Worm (Caenorhabditis elegans) whole organism, L3 larva: ENCODE measurements around the gene Y49F6B.14.

Experiments
- R02D3.7 ChIP-seq: fragments of 150-350 bp; optimal IDR thresholded peaks from 2 replicates; lab custom pipeline; 2014; ENCODE audit warnings: missing biosample characterization, missing genetic modification characterization
- ZK546.5 ChIP-seq: sonication (generic microtip); optimal IDR thresholded peaks from 2 replicates; lab custom pipeline; 2017; ENCODE audit warnings: missing biosample characterization, missing genetic modification characterization
- aly-2 ChIP-seq: fragments of 150-350 bp; optimal IDR thresholded peaks from 2 replicates; lab custom pipeline; 2014; ENCODE audit warnings: missing biosample characterization, missing genetic modification characterization
- ama-1 ChIP-seq: fragments of 150-350 bp; optimal IDR thresholded peaks from 2 replicates; lab custom pipeline; 2018
- ceh-16 ChIP-seq: sonication (generic microtip); optimal IDR thresholded peaks from 2 replicates; lab custom pipeline; 2017; ENCODE audit warnings: missing biosample characterization, missing genetic modification characterization
- ceh-28 ChIP-seq: fragments of 150-350 bp; optimal IDR thresholded peaks from 2 replicates; lab custom pipeline; 2014; ENCODE audit warnings: missing biosample characterization, missing genetic modification reagents, missing genetic modification characterization
- ceh-82 ChIP-seq: fragments of 150-350 bp; optimal IDR thresholded peaks from 2 replicates; lab custom pipeline; 2014; ENCODE audit warnings: missing biosample characterization, missing genetic modification characterization
- ceh-9 ChIP-seq: sonication (generic microtip); optimal IDR thresholded peaks from 2 replicates; lab custom pipeline; 2018; ENCODE audit warnings: missing biosample characterization, missing genetic modification characterization
- daf-12 ChIP-seq: fragments of 150-350 bp; optimal IDR thresholded peaks from 2 replicates; lab custom pipeline; 2014; ENCODE audit warnings: missing biosample characterization, missing genetic modification reagents, missing genetic modification characterization
- egl-27 ChIP-seq: sonication (generic microtip); optimal IDR thresholded peaks from 4 replicates; lab custom pipeline; 2017; ENCODE audit warnings: missing biosample characterization, missing genetic modification reagents, missing genetic modification characterization
- egl-5 ChIP-seq: fragments of 150-350 bp; optimal IDR thresholded peaks from 2 replicates; lab custom pipeline; 2017; ENCODE audit warnings: missing biosample characterization, missing genetic modification reagents, missing genetic modification characterization, inconsistent platforms
- elt-1 ChIP-seq: fragments of 150-350 bp; optimal IDR thresholded peaks from 2 replicates; lab custom pipeline; 2014; ENCODE audit warnings: missing biosample characterization, missing genetic modification characterization
- elt-2 ChIP-seq: sonication (generic microtip); optimal IDR thresholded peaks from 2 replicates; lab custom pipeline; 2016; ENCODE audit warnings: missing genetic modification reagents, mild to moderate bottlenecking, missing genetic modification characterization, missing compliant biosample characterization
- elt-3 ChIP-seq, 3 experiments: fragments of 150-350 bp in 1 of 3; sonication (generic microtip) in 2 of 3; optimal IDR thresholded peaks; 2 replicates in 2 of 3; 4 replicates in 1 of 3; lab custom pipeline; 2014 to 2017; ENCODE audit warnings: missing biosample characterization in 3 of 3, missing genetic modification characterization in 3 of 3
- eor-1 ChIP-seq, 2 experiments: fragments of 150-350 bp; optimal IDR thresholded peaks; 2 replicates each; lab custom pipeline; 2014 to 2018; ENCODE audit warnings: missing biosample characterization in 2 of 2, missing genetic modification characterization in 2 of 2
- fkh-10 ChIP-seq: sonication (generic microtip); optimal IDR thresholded peaks from 2 replicates; lab custom pipeline; 2017; ENCODE audit warnings: missing biosample characterization, missing genetic modification reagents, missing genetic modification characterization
- fkh-2 ChIP-seq: fragments of 150-350 bp; optimal IDR thresholded peaks from 2 replicates; lab custom pipeline; 2014; ENCODE audit warnings: missing biosample characterization, missing genetic modification reagents, missing genetic modification characterization
- fos-1 ChIP-seq: fragments of 150-350 bp; optimal IDR thresholded peaks from 2 replicates; lab custom pipeline; 2014; ENCODE audit warnings: missing biosample characterization, missing genetic modification characterization
- hmg-11 ChIP-seq: sonication (generic microtip); optimal IDR thresholded peaks from 2 replicates; lab custom pipeline; 2016; ENCODE audit warnings: missing genetic modification characterization, missing compliant biosample characterization
- jun-1 ChIP-seq: fragments of 150-350 bp; optimal IDR thresholded peaks from 2 replicates; lab custom pipeline; 2014; ENCODE audit warnings: missing biosample characterization, missing genetic modification reagents, missing genetic modification characterization
- lin-15B ChIP-seq: fragments of 150-350 bp; optimal IDR thresholded peaks from 2 replicates; lab custom pipeline; 2014; ENCODE audit warnings: missing biosample characterization, missing genetic modification characterization
- lin-39 ChIP-seq: fragments of 150-350 bp; optimal IDR thresholded peaks from 2 replicates; lab custom pipeline; 2018; ENCODE audit warnings: missing biosample characterization, missing genetic modification reagents, missing genetic modification characterization
- lsy-12 ChIP-seq: sonication (generic microtip); optimal IDR thresholded peaks from 2 replicates; lab custom pipeline; 2016; ENCODE audit warnings: mild to moderate bottlenecking, missing genetic modification characterization, missing compliant biosample characterization
- mdl-1 ChIP-seq: fragments of 150-350 bp; optimal IDR thresholded peaks from 2 replicates; lab custom pipeline; 2014; ENCODE audit warnings: missing biosample characterization, missing genetic modification characterization
- mml-1 ChIP-seq: fragments of 150-350 bp; sonication (generic microtip); optimal IDR thresholded peaks from 3 replicates; lab custom pipeline; 2014; ENCODE audit warnings: missing biosample characterization, missing genetic modification characterization
- nfya-1 ChIP-seq: sonication (generic microtip); optimal IDR thresholded peaks from 2 replicates; lab custom pipeline; 2017; ENCODE audit warnings: missing genetic modification characterization, mild to moderate bottlenecking, missing compliant biosample characterization, antibody characterized with exemption, moderate library complexity; ENCODE audit not compliant: insufficient read depth
- nhr-11 ChIP-seq: fragments of 150-350 bp; optimal IDR thresholded peaks from 2 replicates; lab custom pipeline; 2014; ENCODE audit warnings: missing biosample characterization, missing genetic modification characterization
- nhr-12 ChIP-seq: fragments of 150-350 bp; optimal IDR thresholded peaks from 2 replicates; lab custom pipeline; 2014; ENCODE audit warnings: missing biosample characterization, missing genetic modification characterization
- nhr-23 ChIP-seq: fragments of 150-350 bp; optimal IDR thresholded peaks from 2 replicates; lab custom pipeline; 2014; ENCODE audit warnings: missing biosample characterization, missing genetic modification reagents, missing genetic modification characterization
- nhr-237 ChIP-seq: fragments of 150-350 bp; optimal IDR thresholded peaks from 2 replicates; lab custom pipeline; 2014; ENCODE audit warnings: missing biosample characterization, missing genetic modification characterization
- nhr-25 ChIP-seq: sonication (generic microtip); optimal IDR thresholded peaks from 2 replicates; lab custom pipeline; 2017; ENCODE audit warnings: missing biosample characterization, missing genetic modification characterization
- nhr-28 ChIP-seq: fragments of 150-350 bp; optimal IDR thresholded peaks from 2 replicates; lab custom pipeline; 2014; ENCODE audit warnings: missing biosample characterization, missing genetic modification characterization
- nhr-43 ChIP-seq: sonication (generic microtip); optimal IDR thresholded peaks from 2 replicates; lab custom pipeline; 2016; ENCODE audit warnings: mild to moderate bottlenecking, missing genetic modification characterization, missing compliant biosample characterization; ENCODE audit not compliant: poor library complexity, severe bottlenecking
- nhr-67 ChIP-seq: fragments of 150-350 bp; optimal IDR thresholded peaks from 2 replicates; lab custom pipeline; 2014; ENCODE audit warnings: missing biosample characterization, missing genetic modification characterization
- nhr-76 ChIP-seq: fragments of 150-350 bp; sonication (generic microtip); optimal IDR thresholded peaks from 5 replicates; lab custom pipeline; 2014; ENCODE audit warnings: missing biosample characterization, missing genetic modification characterization
- nhr-77 ChIP-seq: fragments of 150-350 bp; optimal IDR thresholded peaks from 2 replicates; lab custom pipeline; 2014; ENCODE audit warnings: missing biosample characterization, missing genetic modification characterization
- pha-4 ChIP-seq: fragments of 150-350 bp; optimal IDR thresholded peaks from 2 replicates; lab custom pipeline; 2014; ENCODE audit warnings: missing biosample characterization, missing genetic modification reagents, missing genetic modification characterization
- pqm-1 ChIP-seq: fragments of 150-350 bp; optimal IDR thresholded peaks from 2 replicates; lab custom pipeline; 2017; ENCODE audit warnings: missing biosample characterization, missing genetic modification characterization, inconsistent platforms
- sea-2 ChIP-seq: fragments of 150-350 bp; sonication (generic microtip); optimal IDR thresholded peaks from 4 replicates; lab custom pipeline; 2014; ENCODE audit warnings: missing biosample characterization, missing genetic modification reagents, missing genetic modification characterization
- skn-1 ChIP-seq: fragments of 150-350 bp; optimal IDR thresholded peaks from 2 replicates; lab custom pipeline; 2014; ENCODE audit warnings: missing biosample characterization, missing genetic modification characterization
- snpc-4 ChIP-seq: fragments of 150-350 bp; optimal IDR thresholded peaks from 2 replicates; lab custom pipeline; 2014; ENCODE audit warnings: missing biosample characterization, missing genetic modification characterization
- tbx-2 ChIP-seq: sonication (generic microtip); optimal IDR thresholded peaks from 2 replicates; lab custom pipeline; 2016; ENCODE audit warnings: mild to moderate bottlenecking, missing genetic modification characterization, missing compliant biosample characterization
- unc-39 ChIP-seq: sonication (generic microtip); optimal IDR thresholded peaks from 4 replicates; lab custom pipeline; 2017; ENCODE audit warnings: missing biosample characterization, missing genetic modification characterization
- unc-62 ChIP-seq: fragments of 150-350 bp; sonication (generic microtip); optimal IDR thresholded peaks from 4 replicates; lab custom pipeline; 2014; ENCODE audit warnings: missing biosample characterization, missing genetic modification reagents, missing genetic modification characterization
- zag-1 ChIP-seq: fragments of 150-350 bp; optimal IDR thresholded peaks from 2 replicates; lab custom pipeline; 2014; ENCODE audit warnings: missing biosample characterization, missing genetic modification characterization
- ztf-11 ChIP-seq: fragments of 150-350 bp; optimal IDR thresholded peaks from 2 replicates; lab custom pipeline; 2014; ENCODE audit warnings: missing biosample characterization, missing genetic modification characterization
- ztf-4 ChIP-seq: fragments of 150-350 bp; optimal IDR thresholded peaks from 2 replicates; lab custom pipeline; 2014; ENCODE audit warnings: missing biosample characterization, missing genetic modification characterization

Y49F6B.14 gene

DNA sequence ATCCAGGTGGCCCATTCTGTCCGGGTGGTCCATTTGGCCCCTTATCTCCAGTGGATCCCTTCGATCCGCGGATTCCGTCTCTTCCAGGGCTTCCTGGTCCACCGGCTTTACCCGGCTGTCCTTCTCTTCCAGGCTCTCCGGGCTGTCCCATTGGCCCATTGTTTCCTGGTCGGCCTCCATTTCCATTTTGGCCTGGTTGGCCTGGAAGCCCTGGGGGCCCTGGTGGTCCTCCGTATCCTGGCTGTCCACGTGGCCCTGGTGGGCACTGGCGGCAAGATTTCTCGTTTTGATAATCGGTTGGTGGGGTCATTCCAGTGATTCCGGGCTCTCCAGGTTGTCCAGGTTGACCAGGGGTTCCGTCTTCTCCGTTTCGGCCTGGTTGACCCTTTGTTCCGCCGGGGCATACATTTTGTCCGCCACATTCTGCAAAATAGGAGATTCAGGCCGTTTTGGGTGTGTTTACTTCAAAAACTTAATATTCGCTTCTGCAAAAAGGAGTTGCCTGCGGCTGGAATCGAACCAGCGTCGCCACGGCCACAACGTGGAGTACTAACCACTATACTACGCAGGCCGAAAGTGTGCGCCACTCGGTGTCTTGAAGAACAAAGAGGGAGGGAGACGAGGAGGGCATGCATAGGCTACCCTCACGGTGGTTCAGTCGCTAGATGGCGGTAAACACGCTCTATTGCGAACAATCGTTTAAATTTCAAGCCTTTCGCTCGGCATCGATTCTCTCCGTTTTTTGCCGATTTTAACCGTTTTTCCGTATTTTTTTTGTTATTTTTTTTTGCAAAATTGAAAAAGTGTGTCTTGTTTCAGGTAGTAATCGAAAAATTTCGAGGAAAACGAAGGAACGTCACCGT lies 5.9 kb upstream of the Y49F6B.14 start, which contains the start of gene W09G10.9 (continued):
- TF ChIP-seq elt-1 (tag; lab: Kevin White, UChicago), result no peak
- TF ChIP-seq tbx-2, result no peak
- peak; percentile 73 for TF ChIP-seq lin-15B
- no peak for TF ChIP-seq mdl-1 (tag; lab: Kevin White, UChicago)
- TF ChIP-seq ama-1 (lab: Kevin White, UChicago), result no peak
- no peak for TF ChIP-seq nhr-67 (tag; lab: Kevin White, UChicago)
- TF ChIP-seq jun-1 (tag; lab: Kevin White, UChicago), result no peak
- TF ChIP-seq lsy-12 (tag; lab: Kevin White, UChicago), result peak; percentile 4
- no peak for TF ChIP-seq sea-2
- TF ChIP-seq nfya-1 (tag; lab: Kevin White, UChicago), result peak; percentile 45
- TF ChIP-seq zag-1 (tag; lab: Kevin White, UChicago), result no peak
- peak; percentile 38 for TF ChIP-seq nhr-43 (tag; lab: Kevin White, UChicago)
- peak; percentile 30 for TF ChIP-seq pha-4 (tag; lab: Kevin White, UChicago)
- peak; percentile 3 for TF ChIP-seq nhr-25 (tag; lab: Kevin White, UChicago)
- TF ChIP-seq ZK546.5, result no peak
- TF ChIP-seq R02D3.7, result no peak
- no peak for TF ChIP-seq unc-39 (tag; lab: Kevin White, UChicago)
- no peak for TF ChIP-seq nhr-77 (tag; lab: Kevin White, UChicago)

DNA sequence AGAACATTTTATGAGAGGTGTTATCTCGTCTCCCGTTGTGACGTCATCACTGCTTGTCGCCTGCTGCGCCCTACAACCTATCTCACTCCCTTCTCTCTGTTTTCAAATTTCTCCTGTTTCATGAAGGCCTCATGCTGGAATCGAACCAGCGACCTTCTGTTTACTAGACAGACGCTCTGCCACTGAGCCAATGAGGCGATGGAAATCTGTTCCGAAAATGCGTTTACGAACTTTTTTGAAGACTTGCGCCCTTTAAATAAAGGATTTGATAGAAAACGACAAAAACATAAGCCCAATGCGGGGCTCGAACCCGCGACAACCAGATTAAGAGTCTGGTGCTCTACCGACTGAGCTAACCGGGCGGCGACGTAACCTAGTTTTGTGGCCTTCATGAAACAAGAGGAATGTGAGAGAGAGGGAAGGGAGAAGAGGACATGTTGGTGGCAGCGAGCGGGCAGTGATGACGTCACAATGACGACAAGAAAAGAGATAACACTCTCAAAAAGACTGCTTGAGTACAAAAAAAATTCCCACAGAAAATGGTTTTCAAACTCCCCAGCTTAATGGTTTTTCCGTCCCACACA lies 3.8 kb upstream of the Y49F6B.14 start, which contains the start of gene clec-126:
TSS of gene clec-126 (plus strand) at position 534 of the 584 bp plus-strand sequence.
- TF ChIP-seq skn-1 (tag; lab: Kevin White, UChicago) (peak; percentile 21), ceh-82 (tag; lab: Kevin White, UChicago) (peak; percentile 19), ama-1 (lab: Kevin White, UChicago) (peak; percentile 55), elt-3 (tag; optimal IDR thresholded peaks at IDR 0.05; lab: Kevin White, UChicago) (peak in 1 of 3 experiments; percentile 10), ceh-9 (tag; lab: Kevin White, UChicago) (no peak), aly-2 (no peak), ztf-4 (tag; lab: Kevin White, UChicago) (peak; percentile 49), unc-62 (GFP tag; lab: Kevin White, UChicago) (no peak), elt-1 (tag; lab: Kevin White, UChicago) (no peak), unc-39 (tag; lab: Kevin White, UChicago) (no peak), zag-1 (tag; lab: Kevin White, UChicago) (no peak), ceh-28 (tag; lab: Kevin White, UChicago) (peak; percentile 18), snpc-4 (tag; lab: Kevin White, UChicago) (peak; percentile 29), sea-2 (no peak), nfya-1 (tag; lab: Kevin White, UChicago) (peak; percentile 87), nhr-23 (tag; lab: Kevin White, UChicago) (peak; percentile 45), ZK546.5 (no peak), nhr-11 (no peak), nhr-12 (tag; lab: Kevin White, UChicago) (no peak), mml-1 (tag; lab: Kevin White, UChicago) (no peak), fkh-2 (tag; lab: Kevin White, UChicago) (no peak), nhr-77 (tag; lab: Kevin White, UChicago) (no peak), lsy-12 (tag; lab: Kevin White, UChicago) (peak; percentile 79), elt-2 (tag; lab: Kevin White, UChicago) (peak; percentile 78), nhr-43 (tag; lab: Kevin White, UChicago) (peak; percentile 39), nhr-237 (tag; lab: Kevin White, UChicago) (no peak), nhr-76 (tag; lab: Kevin White, UChicago) (no peak), ceh-16 (tag; lab: Kevin White, UChicago) (peak; percentile 61), tbx-2 (peak; percentile 69), egl-5 (tag; lab: Kevin White, UChicago) (peak; percentile 70), lin-15B (peak; percentile 51), nhr-67 (tag; lab: Kevin White, UChicago) (no peak), hmg-11 (tag; lab: Kevin White, UChicago) (peak; percentile 71), eor-1 (tag; optimal IDR thresholded peaks at IDR 0.05; lab: Kevin White, UChicago) (no peak), nhr-25 (tag; lab: Kevin White, UChicago) (peak; percentile 76), fkh-10 (GFP tag; lab: Kevin White, UChicago) (no peak), lin-39 (peak; percentile 76), nhr-28 (no peak), pha-4 (tag; lab: Kevin White, UChicago) (peak; percentile 59), jun-1 (tag; lab: Kevin White, UChicago) (peak; percentile 58), ztf-11 (tag; lab: Kevin White, UChicago) (no peak), egl-27 (tag; lab: Kevin White, UChicago) (peak; percentile 72), R02D3.7 (peak; percentile 17), pqm-1 (tag; lab: Kevin White, UChicago) (peak; percentile 21), fos-1 (tag; lab: Kevin White, UChicago) (no peak), daf-12 (tag; lab: Kevin White, UChicago) (no peak)
